Fruit fly (Drosophila melanogaster) Kc167 (cell line): ENCODE data around the gene CG6712.

Source experiments
- Myc ChIP-seq: fragments of >200 bp; optimal IDR thresholded peaks from 2 replicates; lab custom pipeline; 2017; ENCODE audit warnings: missing external identifiers
- Sin3A ChIP-seq: fragments of >200 bp; optimal IDR thresholded peaks from 2 replicates; lab custom pipeline; 2018; ENCODE audit warnings: missing external identifiers
- h ChIP-seq: fragments of >200 bp; optimal IDR thresholded peaks from 3 replicates; lab custom pipeline; 2018; ENCODE audit warnings: missing external identifiers
- insv ChIP-seq: fragments of >200 bp; optimal IDR thresholded peaks from 3 replicates; lab custom pipeline; 2018; ENCODE audit warnings: missing external identifiers
- psq ChIP-seq: fragments of >200 bp; optimal IDR thresholded peaks from 2 replicates; lab custom pipeline; 2017; ENCODE audit warnings: missing external identifiers
- ttk ChIP-seq: sonication (Bioruptor generic); optimal IDR thresholded peaks from 2 replicates; lab custom pipeline; 2017; ENCODE audit warnings: missing external identifiers

Gene CG6712

DNA sequence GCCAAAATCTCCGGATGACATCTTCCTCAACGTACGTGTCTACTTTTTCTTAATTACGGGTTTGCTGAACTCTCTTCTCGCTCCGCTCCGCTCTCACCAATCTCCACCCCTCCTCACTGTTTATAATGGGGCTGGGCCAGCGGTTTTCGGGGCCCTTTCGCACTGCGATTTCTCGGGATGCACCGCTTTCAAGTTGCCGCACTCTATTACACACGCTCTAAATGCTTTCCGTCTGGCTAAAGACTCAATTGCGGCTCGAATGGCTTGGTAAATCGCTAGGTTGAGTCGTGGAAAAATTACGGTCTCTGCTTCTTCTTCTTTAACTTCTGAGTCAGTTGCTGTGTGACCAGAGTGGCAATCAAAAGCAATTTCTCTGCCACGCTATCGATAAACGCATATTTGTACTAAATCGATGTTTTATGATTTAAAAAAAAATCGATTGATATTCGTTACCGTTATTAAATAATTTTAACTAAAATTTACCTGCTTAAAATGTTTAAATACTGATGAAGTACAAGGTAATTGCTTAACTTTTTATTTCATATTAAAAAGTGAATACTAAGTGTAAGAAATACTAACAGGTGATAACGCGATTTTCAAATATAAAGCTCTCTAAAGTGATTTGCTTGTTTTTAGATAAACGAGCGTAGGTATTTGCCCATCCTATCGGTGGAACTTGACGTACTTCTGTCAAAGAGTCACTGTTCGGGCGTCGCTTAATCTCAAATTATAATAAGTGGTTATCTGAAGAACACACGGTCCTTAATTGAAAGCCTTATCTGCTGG is 12.7 kb upstream of the CG6712 start, which contains the start of the genes Rab6 and Phae1:
TSS of gene Rab6 (minus strand) at position 338 of the 786 bp plus-strand sequence.
TSS of gene Phae1 (plus strand) at position 639 of the 786 bp plus-strand sequence.
- TF ChIP-seq h (lab: Kevin White, UChicago) = no peak
- TF ChIP-seq psq = no peak

DNA sequence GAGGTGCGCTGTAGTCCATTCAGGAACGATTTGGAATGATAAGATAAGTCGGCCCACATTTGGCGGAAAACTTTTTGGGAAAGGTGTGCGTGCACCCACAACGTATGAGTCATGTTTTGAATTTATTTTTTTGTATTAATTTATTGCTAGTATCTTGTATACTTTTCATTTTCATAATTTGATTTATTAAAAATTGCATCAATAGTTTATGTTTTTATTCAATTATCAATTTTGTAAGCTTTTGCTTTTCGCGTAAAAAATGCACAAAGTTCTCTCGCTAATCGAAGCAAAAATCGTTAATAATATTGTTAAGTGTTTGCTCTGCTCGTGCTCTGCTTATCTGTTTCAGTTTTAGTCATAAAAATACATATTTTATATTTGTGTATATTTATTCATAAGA is 10.8 kb upstream of the CG6712 start:
- TF ChIP-seq ttk (lab: Kevin White, UChicago) (no peak), psq (no peak)

DNA sequence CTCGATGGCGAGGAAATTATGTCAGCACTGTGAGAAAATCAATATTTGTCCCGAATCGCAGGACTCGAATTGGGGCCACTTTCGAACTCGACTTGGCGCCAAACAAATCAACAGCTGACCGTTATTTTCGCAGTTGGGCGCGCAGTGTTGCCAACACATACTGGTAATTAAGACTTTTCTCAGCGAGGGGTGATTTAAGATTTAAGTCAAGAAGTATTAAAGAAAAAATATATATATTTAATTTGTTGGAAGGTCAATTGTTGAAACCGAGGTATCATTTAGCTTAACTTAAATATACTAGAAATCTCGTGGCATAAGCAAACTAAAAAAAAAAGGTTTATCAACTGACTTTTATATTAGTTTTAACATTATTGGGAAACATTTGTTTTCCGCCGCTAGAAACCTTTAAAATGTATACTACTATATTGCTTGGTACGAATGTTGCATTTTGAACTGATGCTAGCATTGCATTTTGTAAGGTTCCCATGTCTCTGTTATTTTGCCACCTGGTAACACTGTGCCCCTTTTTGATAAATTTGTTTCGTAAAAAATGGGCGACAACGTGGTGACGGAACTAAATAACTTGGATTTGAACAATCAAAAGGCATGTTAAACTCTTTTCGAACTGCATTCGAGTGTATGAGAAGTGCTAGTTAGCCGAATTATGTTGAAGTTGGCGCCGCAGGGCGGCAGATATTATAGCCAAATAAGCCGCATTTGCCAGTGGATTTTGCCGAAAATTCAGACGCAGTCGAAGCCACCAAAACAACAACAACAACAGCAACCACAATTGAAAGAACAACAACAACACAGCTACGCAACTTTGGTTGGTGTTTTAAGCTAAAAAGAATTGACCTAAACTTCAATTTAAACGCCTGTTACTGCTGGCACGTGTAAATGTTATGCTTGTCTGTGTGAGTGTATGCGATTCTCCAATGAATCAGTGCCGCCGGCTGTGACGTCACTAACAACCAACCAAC is 7.2 kb upstream of the CG6712 start, which contains the start of the genes Patsas and ThrRS:
TSS of gene Patsas (minus strand) at position 55 of the 980 bp plus-strand sequence.
TSS of gene ThrRS (plus strand) at position 521 of the 980 bp plus-strand sequence.
- TF ChIP-seq psq = no peak

DNA sequence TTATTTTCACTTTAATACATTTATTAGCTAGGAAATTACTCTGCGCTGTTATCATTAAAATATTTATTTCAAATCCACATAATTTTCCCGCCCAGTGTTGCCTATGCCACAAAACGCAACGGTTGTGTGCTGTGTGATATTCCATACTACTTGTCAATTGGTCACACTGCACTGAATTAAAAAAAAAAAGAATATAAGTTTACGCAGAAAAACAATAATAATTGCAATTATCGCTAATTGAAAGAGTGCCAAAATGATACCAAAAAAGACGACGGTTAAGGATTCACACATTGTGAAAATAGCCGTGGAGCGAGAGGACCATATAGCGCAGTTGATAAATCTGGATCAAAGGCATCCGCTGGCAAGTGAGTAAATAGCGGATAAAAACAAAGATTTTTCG is 1.4 kb upstream of the CG6712 start, which contains the start of gene Ced-12:
TSS of gene Ced-12 (plus strand) at position 141 of the 400 bp plus-strand sequence.
- no peak for TF ChIP-seq insv (lab: Kevin White, UChicago)
- TF ChIP-seq Myc (lab: Kevin White, UChicago) = no peak
- no peak for TF ChIP-seq Sin3A
- TF ChIP-seq h (lab: Kevin White, UChicago) = no peak
- TF ChIP-seq ttk (lab: Kevin White, UChicago) = no peak
- no peak for TF ChIP-seq psq

DNA sequence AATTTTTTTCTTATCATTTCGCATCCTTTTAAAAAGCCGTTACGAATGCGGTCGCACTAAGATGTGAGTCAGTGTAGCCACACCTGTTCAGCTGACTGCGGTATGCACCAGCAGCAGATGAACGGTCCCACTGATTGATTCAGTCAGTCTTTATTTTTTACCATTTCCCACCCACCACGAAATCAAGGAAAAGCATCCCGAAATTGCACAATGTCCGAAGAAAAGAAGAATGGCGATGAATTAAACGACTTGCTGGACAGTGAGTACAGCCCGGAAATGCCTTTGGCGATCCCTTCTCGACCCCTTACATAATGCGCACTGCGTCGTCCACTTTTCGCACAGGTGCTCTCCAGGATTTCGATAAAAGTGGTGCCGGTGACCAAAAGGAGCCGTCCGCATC is 2.7 kb downstream of the CG6712 start:
- TF ChIP-seq Sin3A = no peak

DNA sequence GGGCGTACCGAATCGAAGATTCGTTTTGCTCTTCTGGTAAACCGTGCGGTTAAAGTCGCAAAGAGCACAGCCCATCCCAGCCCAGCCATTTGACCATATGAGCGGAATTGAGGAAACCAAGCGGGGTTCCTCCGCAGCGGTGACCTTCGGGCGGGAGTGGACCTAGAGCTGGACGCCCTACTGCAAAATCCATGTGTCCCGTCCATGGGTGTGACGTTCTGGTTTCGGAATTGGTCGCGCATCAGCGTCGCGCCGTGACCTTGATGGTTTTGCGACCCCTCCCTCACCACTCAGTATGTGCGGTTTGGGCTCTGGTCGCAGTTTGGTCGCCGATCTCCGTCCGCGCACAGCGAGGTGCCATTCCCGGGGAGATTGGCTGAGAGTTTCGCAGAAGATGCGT is 3.6 kb downstream of the CG6712 start:
- TF ChIP-seq Myc (lab: Kevin White, UChicago) (no peak), Sin3A (no peak), ttk (lab: Kevin White, UChicago) (no peak), h (lab: Kevin White, UChicago) (no peak), psq (no peak), insv (lab: Kevin White, UChicago) (no peak)

DNA sequence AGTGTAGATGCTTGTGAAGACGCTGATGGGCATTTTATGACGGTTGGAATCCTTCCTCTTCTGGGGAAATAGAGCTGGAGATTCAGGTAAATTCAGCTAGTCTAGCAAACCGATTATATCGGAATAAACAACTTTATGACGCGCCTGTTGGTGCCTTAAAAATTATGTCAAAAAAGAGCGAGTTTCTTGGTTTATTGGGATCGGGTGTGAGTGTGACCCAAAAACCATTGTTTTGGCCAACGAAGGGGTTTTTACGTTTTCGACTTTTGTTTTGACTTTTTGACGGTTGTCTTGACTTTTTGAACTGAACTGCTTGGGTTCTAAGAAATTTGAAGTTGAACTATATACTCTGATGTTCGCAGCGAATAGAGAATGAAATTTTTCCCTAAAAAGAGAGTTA is 4.3 kb downstream of the CG6712 start:
- TF ChIP-seq psq = no peak
- no peak for TF ChIP-seq Sin3A
- no peak for TF ChIP-seq insv (lab: Kevin White, UChicago)
- TF ChIP-seq Myc (lab: Kevin White, UChicago) = no peak
- TF ChIP-seq ttk (lab: Kevin White, UChicago) = no peak
- TF ChIP-seq h (lab: Kevin White, UChicago) = no peak

DNA sequence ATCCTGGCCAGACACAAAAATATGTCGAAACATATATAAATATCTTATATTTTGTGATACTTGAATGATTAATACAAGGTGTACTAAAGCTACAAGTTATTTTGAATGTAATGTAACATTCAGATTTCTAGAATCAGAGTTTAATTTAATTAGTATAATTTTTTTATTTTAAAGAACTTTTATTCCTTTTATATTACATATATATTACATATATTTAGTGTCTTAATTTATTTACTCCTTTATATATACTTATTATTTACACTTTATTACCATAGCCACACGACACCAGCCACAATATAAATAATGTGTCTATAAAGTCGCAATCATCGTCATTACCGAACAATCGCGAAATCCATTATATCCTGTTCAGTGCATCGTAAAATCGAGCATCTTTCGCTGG is 4.8 kb downstream of the CG6712 start, which contains the start of gene Pex19:
TSS of gene Pex19 (plus strand) at position 301 of the 400 bp plus-strand sequence.
- no peak for TF ChIP-seq psq
- TF ChIP-seq ttk (lab: Kevin White, UChicago) = no peak
- no peak for TF ChIP-seq Sin3A
- TF ChIP-seq Myc (lab: Kevin White, UChicago) = no peak
- TF ChIP-seq h (lab: Kevin White, UChicago) = no peak
- no peak for TF ChIP-seq insv (lab: Kevin White, UChicago)

DNA sequence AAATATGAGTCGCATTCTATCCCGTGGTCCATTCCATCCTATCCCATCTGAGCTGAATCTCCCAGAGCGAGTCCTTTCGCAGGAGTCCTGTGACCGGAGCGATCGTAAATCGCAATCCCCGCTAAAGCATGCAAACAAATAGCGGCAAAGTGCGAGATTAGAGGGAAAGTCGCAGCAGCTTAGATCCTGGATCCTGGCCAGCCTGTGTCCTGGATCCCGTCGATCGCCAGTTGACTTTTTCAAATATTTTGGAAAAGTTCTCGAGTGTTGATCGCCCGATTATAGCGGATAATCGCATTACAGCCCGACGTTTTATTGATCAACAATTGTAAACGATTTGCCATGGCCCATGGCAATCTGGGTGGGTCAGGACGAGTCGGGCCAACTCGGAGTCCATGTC is 7.2 kb downstream of the CG6712 start:
- TF ChIP-seq Sin3A (no peak), h (lab: Kevin White, UChicago) (no peak), psq (no peak), Myc (lab: Kevin White, UChicago) (no peak), ttk (lab: Kevin White, UChicago) (no peak), insv (lab: Kevin White, UChicago) (no peak)

DNA sequence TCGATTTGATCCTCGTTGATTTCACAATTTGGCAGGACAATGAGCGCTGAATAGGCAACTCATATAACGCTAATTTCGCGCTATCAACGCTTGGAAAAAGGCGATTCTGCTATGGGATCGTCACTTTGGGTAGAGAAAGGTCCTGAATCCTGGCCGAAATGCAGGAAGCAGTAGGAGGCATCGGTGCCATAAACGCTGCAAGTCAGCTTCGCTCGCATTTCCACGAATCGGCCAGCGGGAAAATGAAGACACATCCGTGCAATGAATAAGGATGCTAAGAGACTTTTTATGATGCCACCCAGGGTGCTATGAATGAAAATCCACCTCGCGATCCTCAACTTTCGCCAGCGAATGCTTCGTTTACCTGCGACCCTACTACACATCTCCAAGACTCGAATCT is 8.9 kb downstream of the CG6712 start:
- TF ChIP-seq psq (no peak), insv (lab: Kevin White, UChicago) (no peak), h (lab: Kevin White, UChicago) (no peak), Myc (lab: Kevin White, UChicago) (no peak), Sin3A (no peak), ttk (lab: Kevin White, UChicago) (no peak)

DNA sequence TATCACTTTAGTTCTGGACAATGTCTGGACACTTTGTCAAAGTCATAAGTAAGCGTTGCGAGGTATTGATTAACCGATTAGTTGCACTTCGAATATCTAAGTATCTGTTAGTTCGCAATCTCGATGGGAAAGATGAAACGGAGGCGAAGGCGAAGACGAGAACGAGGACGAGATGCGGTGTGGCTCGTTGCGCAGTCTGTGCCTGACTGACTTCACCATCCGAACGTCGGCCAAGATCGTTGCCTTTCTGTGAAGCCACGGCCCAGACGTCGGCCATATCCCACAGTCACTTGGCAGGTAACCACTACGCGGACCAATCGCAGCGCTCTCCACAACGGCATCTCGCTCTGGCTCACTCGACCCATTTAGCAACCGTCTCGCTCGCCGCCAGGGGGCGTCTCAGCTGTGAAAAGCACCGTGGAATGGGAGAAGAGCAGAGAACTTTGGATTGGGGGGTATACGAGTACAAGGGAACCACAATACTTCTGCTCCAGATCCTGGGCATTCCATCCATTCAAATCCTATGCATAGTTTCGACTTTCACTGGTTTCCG is 10.6 kb downstream of the CG6712 start, which contains the start of gene prd:
TSS of gene prd (minus strand) at position 209 of the 553 bp plus-strand sequence.
- TF ChIP-seq psq = no peak
- TF ChIP-seq Myc (lab: Kevin White, UChicago) = no peak
- no peak for TF ChIP-seq h (lab: Kevin White, UChicago)
- no peak for TF ChIP-seq Sin3A
- TF ChIP-seq ttk (lab: Kevin White, UChicago) = no peak
- TF ChIP-seq insv (lab: Kevin White, UChicago) = no peak

DNA sequence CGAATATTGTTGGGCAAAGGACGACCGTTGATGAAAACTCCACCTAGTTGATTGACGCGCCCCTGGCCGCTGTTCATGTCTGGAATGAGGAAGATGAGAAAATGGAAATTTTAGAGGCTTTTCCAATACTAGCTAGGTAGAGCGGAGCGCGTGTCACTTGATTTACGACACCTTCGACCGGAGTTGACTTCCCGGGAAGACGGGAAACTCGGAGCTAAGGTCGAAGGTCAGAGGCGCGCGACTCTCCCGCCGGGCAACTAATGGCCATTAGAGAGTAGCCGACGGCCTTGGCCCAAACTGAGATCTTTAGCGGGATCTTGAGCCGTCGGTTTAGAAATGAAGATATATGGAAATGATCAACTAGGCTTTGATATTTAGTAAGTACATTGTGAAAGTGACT is 11.3 kb downstream of the CG6712 start:
- TF ChIP-seq Sin3A = no peak
- TF ChIP-seq h (lab: Kevin White, UChicago) = no peak
- TF ChIP-seq ttk (lab: Kevin White, UChicago) = no peak
- no peak for TF ChIP-seq psq
- TF ChIP-seq insv (lab: Kevin White, UChicago) = no peak
- no peak for TF ChIP-seq Myc (lab: Kevin White, UChicago)
